Fruit fly (Drosophila melanogaster) whole organism, wandering third instar larva: ENCODE measurements around the gene gzl.

Experiments used
- Abd-B ChIP-seq: fragments of >200 bp; optimal IDR thresholded peaks from 2 replicates; lab custom pipeline; 2017; ENCODE audit warnings: missing biosample characterization, missing genetic modification characterization
- CG32264 ChIP-seq: fragments of 200-800 bp; sonication (Bioruptor generic); optimal IDR thresholded peaks from 2 replicates; lab custom pipeline; 2016; ENCODE audit warnings: missing biosample characterization, missing genetic modification characterization
- CrebA ChIP-seq: fragments of 200-800 bp; sonication (Bioruptor generic); optimal IDR thresholded peaks from 2 replicates; lab custom pipeline; 2016; ENCODE audit warnings: missing biosample characterization, mild to moderate bottlenecking, missing genetic modification characterization, borderline replicate concordance
- Dfd ChIP-seq: fragments of >200 bp; optimal IDR thresholded peaks from 2 replicates; lab custom pipeline; 2017; ENCODE audit warnings: missing biosample characterization, missing genetic modification characterization
- OdsH ChIP-seq: fragments of 200-800 bp; sonication (Bioruptor generic); optimal IDR thresholded peaks from 2 replicates; lab custom pipeline; 2016; ENCODE audit warnings: missing biosample characterization, mild to moderate bottlenecking, missing genetic modification characterization
- Vsx2 ChIP-seq: fragments of 200-300, 225-300 bp; sonication (Bioruptor generic); optimal IDR thresholded peaks from 2 replicates; lab custom pipeline; 2018; ENCODE audit warnings: missing biosample characterization, missing genetic modification characterization; ENCODE audit not compliant: partially characterized antibody
- br ChIP-seq: fragments of 200-800 bp; sonication (Bioruptor generic); optimal IDR thresholded peaks from 2 replicates; lab custom pipeline; 2016; ENCODE audit warnings: missing biosample characterization, missing genetic modification characterization
- dl ChIP-seq, 2 experiments: fragments of 175-275, 200-275 bp in 1 of 2; fragments of 200-275 bp in 1 of 2; sonication (Bioruptor generic); optimal IDR thresholded peaks; lab custom pipeline; 2018; ENCODE audit warnings: mild to moderate bottlenecking in 2 of 2, missing biosample characterization in 2 of 2, missing genetic modification characterization in 2 of 2, moderate library complexity in 2 of 2; ENCODE audit not compliant: partially characterized antibody in 2 of 2, insufficient read depth in 1 of 2
- fru ChIP-seq: fragments of 200-800 bp; sonication (Bioruptor generic); optimal IDR thresholded peaks from 3 replicates; lab custom pipeline; 2016; ENCODE audit warnings: missing biosample characterization, mild to moderate bottlenecking, missing genetic modification characterization
- jim ChIP-seq: fragments of 175-275, 200-325 bp; sonication (Bioruptor generic); optimal IDR thresholded peaks from 2 replicates; lab custom pipeline; 2016; ENCODE audit warnings: missing biosample characterization, mild to moderate bottlenecking, missing genetic modification characterization
- lola ChIP-seq: fragments of >200 bp; optimal IDR thresholded peaks from 2 replicates; lab custom pipeline; 2017; ENCODE audit warnings: missing biosample characterization, missing genetic modification characterization
- pan ChIP-seq: fragments of >200 bp; optimal IDR thresholded peaks from 2 replicates; lab custom pipeline; 2017
- psq ChIP-seq: fragments of 200-800 bp; sonication (Bioruptor generic); optimal IDR thresholded peaks from 3 replicates; lab custom pipeline; 2017; ENCODE audit warnings: missing biosample characterization, mild to moderate bottlenecking, missing genetic modification characterization, moderate library complexity
- woc ChIP-seq: sonication (Bioruptor generic); optimal IDR thresholded peaks from 2 replicates; lab custom pipeline; 2016; ENCODE audit warnings: missing biosample characterization, mild to moderate bottlenecking, missing genetic modification characterization

DNA sequence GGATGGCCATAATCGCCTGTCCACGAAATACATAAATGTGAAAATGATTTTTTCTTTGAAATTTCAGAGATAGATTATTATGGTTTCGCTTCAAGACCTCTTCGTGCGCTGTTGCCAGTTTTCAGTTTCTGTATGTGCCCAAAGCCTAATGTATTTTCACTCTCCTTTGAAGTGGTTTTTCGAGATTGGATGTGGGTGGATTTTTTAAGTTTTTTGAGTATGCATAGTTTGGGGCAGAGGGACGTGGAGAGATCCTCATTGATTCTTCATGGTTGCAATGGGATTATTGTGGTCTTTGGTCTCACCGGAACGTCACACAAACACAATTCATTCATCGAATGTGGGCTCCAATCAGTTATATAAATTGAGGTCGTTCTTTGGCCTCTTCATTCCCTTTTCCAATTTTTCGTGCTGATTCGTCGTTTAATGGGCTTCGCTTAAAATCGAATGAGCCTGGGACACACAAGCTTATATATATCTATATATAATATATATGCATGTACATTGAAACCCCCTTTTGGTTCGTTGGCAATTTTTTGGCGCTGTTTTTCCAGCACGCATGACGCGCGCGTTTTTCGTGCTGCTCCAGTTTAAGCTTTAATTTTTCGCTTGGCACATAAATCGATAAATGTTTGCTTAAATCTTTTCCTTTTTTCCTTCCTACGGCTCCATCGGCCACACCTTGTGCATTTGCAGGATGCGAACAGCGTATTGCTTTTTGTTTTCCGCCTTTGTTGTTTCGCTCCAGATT, 28.9 kb downstream of the gzl start:
- TF ChIP-seq jim (GFP tag; lab: Kevin White, UChicago) (no peak), dl (GFP tag; optimal IDR thresholded peaks at IDR 0.05; lab: Kevin White, UChicago; ENCODE audit: insufficient read depth in 1 of 2, partially characterized antibody in 2 of 2) (no peak), lola (no peak), Dfd (GFP tag; lab: Kevin White, UChicago) (no peak), pan (no peak), psq (GFP tag; lab: Kevin White, UChicago) (no peak), OdsH (no peak), fru (GFP tag; lab: Kevin White, UChicago) (no peak), Vsx2 (GFP tag; lab: Kevin White, UChicago) (no peak), br (GFP tag; lab: Kevin White, UChicago) (no peak), Abd-B (no peak), CrebA (GFP tag; lab: Kevin White, UChicago) (no peak), woc (GFP tag; lab: Kevin White, UChicago) (no peak), CG32264 (no peak)
